Worm (Caenorhabditis elegans) whole organism, L2 larva: Measurements from ENCODE around the gene srv-32.

Experiments
- C34F6.9 ChIP-seq: fragments of 150-350 bp; optimal IDR thresholded peaks from 2 replicates; lab custom pipeline; 2014; ENCODE audit warnings: missing biosample characterization, missing genetic modification characterization
- F13H6.1 ChIP-seq: sonication (generic microtip); optimal IDR thresholded peaks from 2 replicates; lab custom pipeline; 2016; ENCODE audit warnings: missing genetic modification characterization, missing compliant biosample characterization
- R02D3.7 ChIP-seq: fragments of 150-350 bp; optimal IDR thresholded peaks from 2 replicates; lab custom pipeline; 2014; ENCODE audit warnings: missing biosample characterization, missing genetic modification characterization
- Y55F3AM.14 ChIP-seq: fragments of 200-800 bp; sonication (Bioruptor generic); optimal IDR thresholded peaks from 2 replicates; lab custom pipeline; 2018; ENCODE audit warnings: mild to moderate bottlenecking, missing genetic modification characterization, missing compliant biosample characterization
- ZK546.5 ChIP-seq: sonication (generic microtip); optimal IDR thresholded peaks from 2 replicates; lab custom pipeline; 2017; ENCODE audit warnings: missing biosample characterization, missing genetic modification characterization
- alr-1 ChIP-seq: fragments of 150-350 bp; optimal IDR thresholded peaks from 2 replicates; lab custom pipeline; 2014; ENCODE audit warnings: missing biosample characterization, missing genetic modification characterization
- aly-2 ChIP-seq: fragments of 150-350 bp; optimal IDR thresholded peaks from 2 replicates; lab custom pipeline; 2014; ENCODE audit warnings: missing biosample characterization, missing genetic modification characterization
- ama-1 ChIP-seq: fragments of 150-350 bp; optimal IDR thresholded peaks from 2 replicates; lab custom pipeline; 2018; ENCODE audit warnings: inconsistent platforms
- blmp-1 ChIP-seq: sonication (generic microtip); optimal IDR thresholded peaks from 2 replicates; lab custom pipeline; 2017; ENCODE audit warnings: missing genetic modification characterization, mild to moderate bottlenecking, missing compliant biosample characterization, antibody characterized with exemption, moderate library complexity; ENCODE audit not compliant: insufficient read depth
- ceh-16 ChIP-seq: fragments of 150-350 bp; optimal IDR thresholded peaks from 2 replicates; lab custom pipeline; 2014; ENCODE audit warnings: missing biosample characterization, missing genetic modification characterization
- ceh-82 ChIP-seq: fragments of 150-350 bp; optimal IDR thresholded peaks from 2 replicates; lab custom pipeline; 2014; ENCODE audit warnings: missing biosample characterization, missing genetic modification characterization
- crh-2 ChIP-seq: sonication (generic microtip); optimal IDR thresholded peaks from 2 replicates; lab custom pipeline; 2017; ENCODE audit warnings: missing biosample characterization, missing genetic modification characterization
- dmd-4 ChIP-seq: sonication (generic microtip); optimal IDR thresholded peaks from 2 replicates; lab custom pipeline; 2017; ENCODE audit warnings: missing biosample characterization, missing genetic modification characterization
- egl-27 ChIP-seq: sonication (generic microtip); optimal IDR thresholded peaks from 3 replicates; lab custom pipeline; 2017; ENCODE audit warnings: missing biosample characterization, missing genetic modification reagents, missing genetic modification characterization
- elt-1 ChIP-seq: fragments of 150-350 bp; optimal IDR thresholded peaks from 2 replicates; lab custom pipeline; 2014; ENCODE audit warnings: missing biosample characterization, missing genetic modification characterization
- elt-3 ChIP-seq: sonication (generic microtip); optimal IDR thresholded peaks from 2 replicates; lab custom pipeline; 2017; ENCODE audit warnings: missing biosample characterization, missing genetic modification characterization
- fos-1 ChIP-seq: fragments of 150-350 bp; optimal IDR thresholded peaks from 2 replicates; lab custom pipeline; 2014; ENCODE audit warnings: missing biosample characterization, missing genetic modification characterization
- gmeb-1 ChIP-seq: fragments of 150-350 bp; optimal IDR thresholded peaks from 2 replicates; lab custom pipeline; 2014; ENCODE audit warnings: missing biosample characterization, missing genetic modification characterization
- lin-11 ChIP-seq: fragments of 150-350 bp; sonication (generic microtip); optimal IDR thresholded peaks from 2 replicates; lab custom pipeline; 2014; ENCODE audit warnings: missing biosample characterization, missing genetic modification characterization, inconsistent platforms, mixed read lengths
- lin-13 ChIP-seq: fragments of 150-350 bp; optimal IDR thresholded peaks from 2 replicates; lab custom pipeline; 2014; ENCODE audit warnings: missing biosample characterization, missing genetic modification reagents, missing genetic modification characterization
- lin-39 ChIP-seq: fragments of 150-350 bp; optimal IDR thresholded peaks from 2 replicates; lab custom pipeline; 2014; ENCODE audit warnings: missing biosample characterization, missing genetic modification reagents, missing genetic modification characterization
- lsy-2 ChIP-seq, 2 experiments: fragments of 150-350 bp in 1 of 2; sonication (generic microtip) in 1 of 2; optimal IDR thresholded peaks; 2 replicates each; lab custom pipeline; 2014 to 2017; ENCODE audit warnings: missing biosample characterization in 2 of 2, missing genetic modification characterization in 2 of 2
- mab-5 ChIP-seq: fragments of 150-350 bp; optimal IDR thresholded peaks from 2 replicates; lab custom pipeline; 2014; ENCODE audit warnings: missing biosample characterization, missing genetic modification characterization
- mbf-1 ChIP-seq: sonication (generic microtip); optimal IDR thresholded peaks from 2 replicates; lab custom pipeline; 2017; ENCODE audit warnings: missing biosample characterization, missing genetic modification characterization
- mdl-1 ChIP-seq, 2 experiments: fragments of 150-350 bp in 1 of 2; sonication (generic microtip) in 1 of 2; optimal IDR thresholded peaks; 2 replicates each; lab custom pipeline; 2017; ENCODE audit warnings: missing biosample characterization in 2 of 2, missing genetic modification characterization in 2 of 2
- nhr-10 ChIP-seq: sonication (generic microtip); optimal IDR thresholded peaks from 2 replicates; lab custom pipeline; 2017; ENCODE audit warnings: missing biosample characterization, missing genetic modification characterization
- nhr-11 ChIP-seq: fragments of 150-350 bp; optimal IDR thresholded peaks from 2 replicates; lab custom pipeline; 2014; ENCODE audit warnings: missing biosample characterization, missing genetic modification characterization
- nhr-12 ChIP-seq: fragments of 150-350 bp; optimal IDR thresholded peaks from 2 replicates; lab custom pipeline; 2014; ENCODE audit warnings: missing biosample characterization, missing genetic modification characterization
- nhr-129 ChIP-seq: fragments of 150-350 bp; optimal IDR thresholded peaks from 2 replicates; lab custom pipeline; 2014; ENCODE audit warnings: missing biosample characterization, missing genetic modification characterization
- nhr-21 ChIP-seq: fragments of 150-350 bp; optimal IDR thresholded peaks from 2 replicates; lab custom pipeline; 2014; ENCODE audit warnings: missing biosample characterization, missing genetic modification characterization
- nhr-23 ChIP-seq: fragments of 150-350 bp; optimal IDR thresholded peaks from 2 replicates; lab custom pipeline; 2014; ENCODE audit warnings: missing biosample characterization, missing genetic modification reagents, missing genetic modification characterization
- nhr-237 ChIP-seq: fragments of 150-350 bp; optimal IDR thresholded peaks from 2 replicates; lab custom pipeline; 2014; ENCODE audit warnings: missing biosample characterization, missing genetic modification characterization
- nhr-25 ChIP-seq: fragments of 150-350 bp; sonication (generic microtip); optimal IDR thresholded peaks from 3 replicates; lab custom pipeline; 2014; ENCODE audit warnings: missing biosample characterization, missing genetic modification characterization
- nhr-6 ChIP-seq: fragments of 150-350 bp; optimal IDR thresholded peaks from 2 replicates; lab custom pipeline; 2014; ENCODE audit warnings: missing biosample characterization, missing genetic modification characterization
- nhr-77 ChIP-seq: fragments of 150-350 bp; optimal IDR thresholded peaks from 2 replicates; lab custom pipeline; 2014; ENCODE audit warnings: missing biosample characterization, missing genetic modification characterization
- peb-1 ChIP-seq: fragments of 150-350 bp; optimal IDR thresholded peaks from 2 replicates; lab custom pipeline; 2014; ENCODE audit warnings: missing biosample characterization, missing genetic modification characterization
- sem-4 ChIP-seq: fragments of 150-350 bp; optimal IDR thresholded peaks from 2 replicates; lab custom pipeline; 2014; ENCODE audit warnings: missing biosample characterization, missing genetic modification reagents, missing genetic modification characterization
- skn-1 ChIP-seq: sonication (generic microtip); optimal IDR thresholded peaks from 2 replicates; lab custom pipeline; 2017; ENCODE audit warnings: missing biosample characterization, missing genetic modification characterization
- sma-3 ChIP-seq: sonication (generic microtip); optimal IDR thresholded peaks from 2 replicates; lab custom pipeline; 2016; ENCODE audit warnings: missing genetic modification reagents, missing genetic modification characterization, missing compliant biosample characterization
- sma-9 ChIP-seq, 2 experiments: fragments of 150-350 bp in 1 of 2; sonication (generic microtip) in 1 of 2; optimal IDR thresholded peaks; 2 replicates each; lab custom pipeline; 2014 to 2016; ENCODE audit warnings: missing genetic modification characterization in 2 of 2, mild to moderate bottlenecking in 1 of 2, missing biosample characterization in 1 of 2, missing compliant biosample characterization in 1 of 2, missing genetic modification reagents in 1 of 2, moderate library complexity in 1 of 2
- snpc-4 ChIP-seq: fragments of 150-350 bp; optimal IDR thresholded peaks from 2 replicates; lab custom pipeline; 2014; ENCODE audit warnings: missing biosample characterization, missing genetic modification characterization
- unc-39 ChIP-seq: fragments of 150-350 bp; optimal IDR thresholded peaks from 2 replicates; lab custom pipeline; 2014; ENCODE audit warnings: missing biosample characterization, missing genetic modification characterization
- unc-55 ChIP-seq: fragments of 150-350 bp; sonication (generic microtip); optimal IDR thresholded peaks from 3 replicates; lab custom pipeline; 2014; ENCODE audit warnings: missing biosample characterization, missing genetic modification reagents, missing genetic modification characterization
- unc-62 ChIP-seq: fragments of 150-350 bp; optimal IDR thresholded peaks from 2 replicates; lab custom pipeline; 2014; ENCODE audit warnings: missing biosample characterization, missing genetic modification reagents, missing genetic modification characterization
- zag-1 ChIP-seq: fragments of 150-350 bp; optimal IDR thresholded peaks from 2 replicates; lab custom pipeline; 2014; ENCODE audit warnings: missing biosample characterization, missing genetic modification characterization
- ztf-1 ChIP-seq: fragments of 200-800 bp; sonication (Bioruptor generic); conservative IDR thresholded peaks from 2 replicates; pipeline ENCODE4 v1.3.6; 2022; ENCODE audit warnings: missing genetic modification characterization, missing compliant biosample characterization
- ztf-11 ChIP-seq: sonication (generic microtip); optimal IDR thresholded peaks from 2 replicates; lab custom pipeline; 2017; ENCODE audit warnings: missing biosample characterization, missing genetic modification characterization
- ztf-4 ChIP-seq: fragments of 150-350 bp; optimal IDR thresholded peaks from 2 replicates; lab custom pipeline; 2014; ENCODE audit warnings: missing biosample characterization, missing genetic modification characterization

Gene srv-32

DNA sequence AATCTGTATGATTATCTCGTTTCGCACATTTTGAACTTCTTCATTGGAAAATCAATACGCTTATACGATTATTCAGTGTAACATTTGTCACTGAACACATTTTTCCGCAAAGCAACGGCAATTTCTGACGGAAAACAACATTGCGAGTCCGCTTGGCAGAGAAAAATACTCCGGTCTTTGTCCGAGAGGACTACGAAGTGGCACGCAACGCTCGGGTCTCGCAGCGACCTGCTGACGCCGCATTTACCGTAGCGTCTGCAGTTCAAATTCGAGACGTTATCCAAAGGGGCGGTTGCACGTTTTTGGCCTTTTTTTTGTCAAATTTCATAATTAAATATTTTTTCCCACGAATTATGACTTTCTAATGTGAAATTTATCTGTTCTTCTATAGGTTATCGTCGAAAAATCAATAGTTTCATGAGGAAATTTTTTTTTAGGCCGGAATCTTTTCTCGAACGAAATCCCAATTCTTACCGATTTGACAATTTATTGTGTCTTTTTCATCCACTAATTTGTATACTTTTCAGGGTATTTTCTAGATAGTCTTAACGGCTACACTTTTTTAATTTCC is 41.7 kb upstream of the srv-32 start, which contains the start of gene sqd-1 (continued):
- TF ChIP-seq gmeb-1 (tag; lab: Kevin White, UChicago) (peak; percentile 95), snpc-4 (peak; percentile 84), mbf-1 (tag; lab: Kevin White, UChicago) (no peak), nhr-6 (tag; lab: Kevin White, UChicago) (peak; percentile 91), zag-1 (peak; percentile 78), nhr-12 (tag; lab: Kevin White, UChicago) (no peak), R02D3.7 (tag; lab: Kevin White, UChicago) (peak; percentile 87), nhr-237 (peak; percentile 35), dmd-4 (no peak)

ce11 chrIV:6321667-6322066 is 39.6 kb upstream of the srv-32 start, which contains the start of gene Y73B6BL.29:
Y73B6BL.29 (plus strand) TSS chrIV:6321929.
- TF ChIP-seq lin-13 (GFP tag; lab: Kevin White, UChicago), result peak; percentile 90
- TF ChIP-seq sem-4 (tag; lab: Kevin White, UChicago), result peak; percentile 80
- TF ChIP-seq mdl-1 (tag; optimal IDR thresholded peaks at IDR 0.05; lab: Kevin White, UChicago), result peak in 1 of 2 experiments; percentile 25
- TF ChIP-seq sma-9 (GFP tag; optimal IDR thresholded peaks at IDR 0.05; lab: Kevin White, UChicago), result peak; percentile 98
- TF ChIP-seq sma-9 (tag; optimal IDR thresholded peaks at IDR 0.05; lab: Kevin White, UChicago), result no peak
- TF ChIP-seq mbf-1 (tag; lab: Kevin White, UChicago), result no peak
- TF ChIP-seq ama-1 (lab: Kevin White, UChicago), result peak; percentile 38
- TF ChIP-seq lin-11 (tag; lab: Kevin White, UChicago), result peak; percentile 73
- no peak for TF ChIP-seq nhr-12 (tag; lab: Kevin White, UChicago)
- peak; percentile 8 for TF ChIP-seq ceh-82 (tag; lab: Kevin White, UChicago)
- peak; percentile 89 for TF ChIP-seq ZK546.5 (tag; lab: Kevin White, UChicago)
- TF ChIP-seq nhr-11 (tag; lab: Kevin White, UChicago), result no peak
- TF ChIP-seq nhr-23, result no peak
- TF ChIP-seq gmeb-1 (tag; lab: Kevin White, UChicago), result peak; percentile 98
- peak; percentile 44 for TF ChIP-seq blmp-1 (tag; lab: Kevin White, UChicago)
- TF ChIP-seq ztf-11 (tag; lab: Kevin White, UChicago), result no peak
- TF ChIP-seq egl-27 (tag; lab: Kevin White, UChicago), result peak; percentile 84
- TF ChIP-seq unc-39, result no peak
- TF ChIP-seq nhr-129 (tag; lab: Kevin White, UChicago), result no peak
- no peak for TF ChIP-seq unc-62 (GFP tag; lab: Kevin White, UChicago)
- peak; percentile 42 for TF ChIP-seq nhr-77 (tag; lab: Kevin White, UChicago)
- TF ChIP-seq crh-2 (tag; lab: Kevin White, UChicago), result peak; percentile 95
- peak; percentile 88 for TF ChIP-seq ztf-4
- no peak for TF ChIP-seq nhr-237
- no peak for TF ChIP-seq elt-1 (tag; lab: Kevin White, UChicago)
- TF ChIP-seq nhr-10 (tag; lab: Kevin White, UChicago), result no peak
- TF ChIP-seq lsy-2 (tag; optimal IDR thresholded peaks at IDR 0.05; lab: Kevin White, UChicago), result peak; percentile 88 to 95
- TF ChIP-seq nhr-25 (tag; lab: Kevin White, UChicago), result peak; percentile 94
- TF ChIP-seq unc-55, result peak; percentile 98
- TF ChIP-seq alr-1 (tag; lab: Kevin White, UChicago), result no peak
- peak; percentile 66 for TF ChIP-seq mab-5 (tag; lab: Kevin White, UChicago)
- peak; percentile 89 for TF ChIP-seq F13H6.1 (tag; lab: Kevin White, UChicago)
- TF ChIP-seq lin-39 (tag; lab: Kevin White, UChicago), result no peak
- peak; percentile 94 for TF ChIP-seq sma-3 (GFP tag; lab: Kevin White, UChicago)
- TF ChIP-seq skn-1 (tag; lab: Kevin White, UChicago), result no peak
- peak; percentile 69 for TF ChIP-seq ceh-16
- peak; percentile 71 for TF ChIP-seq R02D3.7 (tag; lab: Kevin White, UChicago)
- peak; percentile 94 for TF ChIP-seq nhr-6 (tag; lab: Kevin White, UChicago)
- peak; percentile 57 for TF ChIP-seq fos-1
- peak; percentile 23 for TF ChIP-seq Y55F3AM.14 (GFP tag; lab: Kevin White, UChicago)
- TF ChIP-seq aly-2 (tag; lab: Kevin White, UChicago), result no peak
- peak; percentile 93 for TF ChIP-seq C34F6.9 (tag; lab: Kevin White, UChicago)
- peak; percentile 32 for TF ChIP-seq dmd-4
- TF ChIP-seq zag-1, result peak; percentile 34
- no peak for TF ChIP-seq peb-1
- TF ChIP-seq ztf-1 (GFP tag; lab: Robert Waterston, UW), result no peak
- no peak for TF ChIP-seq elt-3 (tag; lab: Kevin White, UChicago)
- TF ChIP-seq snpc-4, result peak; percentile 81
- peak; percentile 86 for TF ChIP-seq nhr-21 (tag; lab: Kevin White, UChicago)
